Worm (Caenorhabditis elegans) whole organism, late embryonic: ENCODE results near the gene sri-30.
A peak's percentile ranks its signal among the peaks of the same experiment; 100 is the strongest.

Experiments
- C08G9.2 ChIP-seq: sonication (generic microtip); optimal IDR thresholded peaks from 2 replicates; lab custom pipeline; 2016; ENCODE audit warnings: mild to moderate bottlenecking, missing genetic modification characterization, moderate library complexity, missing compliant biosample characterization
- C38D4.7 ChIP-seq: fragments of 200-800 bp; sonication (Bioruptor generic); optimal IDR thresholded peaks from 2 replicates; lab custom pipeline; 2018; ENCODE audit warnings: mild to moderate bottlenecking, missing genetic modification characterization, moderate library complexity, missing compliant biosample characterization
- T23F11.4 ChIP-seq: fragments of 200-800 bp; sonication (Bioruptor generic); optimal IDR thresholded peaks from 2 replicates; lab custom pipeline; 2018; ENCODE audit warnings: mild to moderate bottlenecking, missing genetic modification characterization, missing compliant biosample characterization
- Y22D7AL.16 ChIP-seq: sonication (generic microtip); optimal IDR thresholded peaks from 2 replicates; lab custom pipeline; 2016; ENCODE audit warnings: missing genetic modification characterization, missing compliant biosample characterization
- ahr-1 ChIP-seq: sonication (generic microtip); optimal IDR thresholded peaks from 2 replicates; lab custom pipeline; 2016; ENCODE audit warnings: missing genetic modification characterization, missing compliant biosample characterization
- ama-1 ChIP-seq: fragments of 150-350 bp; optimal IDR thresholded peaks from 2 replicates; lab custom pipeline; 2014
- ceh-14 ChIP-seq: sonication (generic microtip); optimal IDR thresholded peaks from 2 replicates; lab custom pipeline; 2016; ENCODE audit warnings: missing genotype, missing genetic modification characterization, missing compliant biosample characterization
- ceh-19 ChIP-seq: fragments of 200-800 bp; sonication (Bioruptor generic); optimal IDR thresholded peaks from 2 replicates; lab custom pipeline; 2018; ENCODE audit warnings: mild to moderate bottlenecking, missing genetic modification characterization, missing compliant biosample characterization
- ceh-22 ChIP-seq: sonication (generic microtip); optimal IDR thresholded peaks from 2 replicates; lab custom pipeline; 2017; ENCODE audit warnings: missing biosample characterization, missing genetic modification characterization
- ceh-24 ChIP-seq: sonication (generic microtip); optimal IDR thresholded peaks from 2 replicates; lab custom pipeline; 2016; ENCODE audit warnings: mild to moderate bottlenecking, missing genetic modification characterization, missing compliant biosample characterization
- ceh-30 ChIP-seq: fragments of 150-350 bp; optimal IDR thresholded peaks from 2 replicates; lab custom pipeline; 2014; ENCODE audit warnings: missing biosample characterization, missing genetic modification characterization
- ceh-31 ChIP-seq: sonication (generic microtip); optimal IDR thresholded peaks from 2 replicates; lab custom pipeline; 2016; ENCODE audit warnings: missing genetic modification characterization, missing compliant biosample characterization
- ceh-34 ChIP-seq: sonication (generic microtip); optimal IDR thresholded peaks from 2 replicates; lab custom pipeline; 2016; ENCODE audit warnings: mild to moderate bottlenecking, missing genetic modification characterization, missing compliant biosample characterization
- ceh-45 ChIP-seq: fragments of 200-800 bp; sonication (Bioruptor generic); IDR thresholded peaks from 2 replicates; pipeline ENCODE4 v1.3.6; 2022; ENCODE audit warnings: missing genetic modification reagents, missing genetic modification characterization, missing compliant biosample characterization
- ceh-48 ChIP-seq: sonication (generic microtip); optimal IDR thresholded peaks from 2 replicates; lab custom pipeline; 2016; ENCODE audit warnings: missing genetic modification characterization, inconsistent platforms, missing compliant biosample characterization
- ceh-9 ChIP-seq: sonication (generic microtip); optimal IDR thresholded peaks from 2 replicates; lab custom pipeline; 2016; ENCODE audit warnings: mild to moderate bottlenecking, missing genetic modification characterization, inconsistent platforms, missing compliant biosample characterization
- dmd-4 ChIP-seq: sonication (generic microtip); optimal IDR thresholded peaks from 2 replicates; lab custom pipeline; 2016; ENCODE audit warnings: borderline replicate concordance, missing genetic modification characterization, missing compliant biosample characterization
- dve-1 ChIP-seq: sonication (generic microtip); optimal IDR thresholded peaks from 2 replicates; lab custom pipeline; 2017; ENCODE audit warnings: antibody characterized with exemption, mild to moderate bottlenecking, missing genetic modification characterization, missing compliant biosample characterization
- elt-4 ChIP-seq: sonication (generic microtip); optimal IDR thresholded peaks from 2 replicates; lab custom pipeline; 2016; ENCODE audit warnings: missing genetic modification characterization, missing compliant biosample characterization
- ets-4 ChIP-seq: sonication (generic microtip); optimal IDR thresholded peaks from 2 replicates; lab custom pipeline; 2016; ENCODE audit warnings: missing genetic modification characterization, missing compliant biosample characterization
- eyg-1 ChIP-seq: sonication (generic microtip); optimal IDR thresholded peaks from 2 replicates; lab custom pipeline; 2016; ENCODE audit warnings: missing genotype, missing genetic modification characterization, missing compliant biosample characterization
- fax-1 ChIP-seq: sonication (generic microtip); optimal IDR thresholded peaks from 2 replicates; lab custom pipeline; 2016; ENCODE audit warnings: missing genotype, missing genetic modification characterization, missing compliant biosample characterization
- fkh-10 ChIP-seq: fragments of 150-350 bp; optimal IDR thresholded peaks from 2 replicates; lab custom pipeline; 2014; ENCODE audit warnings: missing biosample characterization, missing genetic modification reagents, missing genetic modification characterization
- hlh-15 ChIP-seq: sonication (generic microtip); optimal IDR thresholded peaks from 2 replicates; lab custom pipeline; 2016; ENCODE audit warnings: missing genetic modification characterization, missing compliant biosample characterization
- hlh-8 ChIP-seq: sonication (generic microtip); optimal IDR thresholded peaks from 2 replicates; lab custom pipeline; 2016; ENCODE audit warnings: missing genotype, missing genetic modification characterization, missing compliant biosample characterization
- lim-6 ChIP-seq: sonication (generic microtip); optimal IDR thresholded peaks from 2 replicates; lab custom pipeline; 2016; ENCODE audit warnings: missing genetic modification characterization, missing compliant biosample characterization
- lin-11 ChIP-seq: fragments of 200-800 bp; sonication (Bioruptor generic); optimal IDR thresholded peaks from 2 replicates; lab custom pipeline; 2018; ENCODE audit warnings: mild to moderate bottlenecking, missing genetic modification characterization, missing compliant biosample characterization
- mec-3 ChIP-seq: sonication (generic microtip); optimal IDR thresholded peaks from 2 replicates; lab custom pipeline; 2016; ENCODE audit warnings: borderline replicate concordance, missing genetic modification characterization, missing compliant biosample characterization
- nhr-11 ChIP-seq: fragments of 150-350 bp; optimal IDR thresholded peaks from 2 replicates; lab custom pipeline; 2014; ENCODE audit warnings: missing biosample characterization, missing genetic modification characterization
- nhr-232 ChIP-seq: sonication (generic microtip); optimal IDR thresholded peaks from 2 replicates; lab custom pipeline; 2016; ENCODE audit warnings: missing genetic modification characterization, missing compliant biosample characterization
- npax-4 ChIP-seq: sonication (generic microtip); optimal IDR thresholded peaks from 2 replicates; lab custom pipeline; 2016; ENCODE audit warnings: missing genetic modification characterization, missing compliant biosample characterization
- pag-3 ChIP-seq: sonication (generic microtip); optimal IDR thresholded peaks from 2 replicates; lab custom pipeline; 2016; ENCODE audit warnings: missing compliant biosample characterization, missing genetic modification characterization, borderline replicate concordance
- pat-9 ChIP-seq: fragments of 200-800 bp; sonication (Bioruptor generic); optimal IDR thresholded peaks from 2 replicates; lab custom pipeline; 2018; ENCODE audit warnings: mild to moderate bottlenecking, missing genetic modification characterization, moderate library complexity, missing compliant biosample characterization
- pha-2 ChIP-seq: sonication (generic microtip); optimal IDR thresholded peaks from 2 replicates; lab custom pipeline; 2017; ENCODE audit warnings: mild to moderate bottlenecking, missing genetic modification characterization, missing compliant biosample characterization
- pqm-1 ChIP-seq: sonication (generic microtip); optimal IDR thresholded peaks from 2 replicates; lab custom pipeline; 2016; ENCODE audit warnings: missing genetic modification characterization, missing compliant biosample characterization
- pros-1 ChIP-seq: fragments of 150-350 bp; optimal IDR thresholded peaks from 2 replicates; lab custom pipeline; 2014; ENCODE audit warnings: missing biosample characterization, missing genetic modification reagents, missing genetic modification characterization
- ref-2 ChIP-seq: sonication (generic microtip); optimal IDR thresholded peaks from 2 replicates; lab custom pipeline; 2016; ENCODE audit warnings: missing genetic modification characterization, missing compliant biosample characterization
- sdc-2 ChIP-seq: sonication (generic microtip); optimal IDR thresholded peaks from 2 replicates; lab custom pipeline; 2016; ENCODE audit warnings: missing genotype, missing genetic modification characterization, missing compliant biosample characterization
- sox-2 ChIP-seq: fragments of 200-800 bp; sonication (Bioruptor generic); IDR thresholded peaks from 2 replicates; pipeline ENCODE4 v1.3.6; 2022; ENCODE audit warnings: missing genetic modification reagents, missing genetic modification characterization, missing compliant biosample characterization
- sox-4 ChIP-seq: sonication (generic microtip); optimal IDR thresholded peaks from 2 replicates; lab custom pipeline; 2017; ENCODE audit warnings: mild to moderate bottlenecking, missing genetic modification characterization, inconsistent platforms, missing compliant biosample characterization
- tbx-2 ChIP-seq: sonication (generic microtip); optimal IDR thresholded peaks from 2 replicates; lab custom pipeline; 2016; ENCODE audit warnings: missing genetic modification characterization, missing compliant biosample characterization
- ttx-3 ChIP-seq: sonication (generic microtip); optimal IDR thresholded peaks from 2 replicates; lab custom pipeline; 2016; ENCODE audit warnings: missing genetic modification reagents, missing genetic modification characterization, missing compliant biosample characterization
- unc-3 ChIP-seq, 2 experiments: fragments of 200-800 bp in 1 of 2; sonication (Bioruptor generic) in 1 of 2; sonication (generic microtip) in 1 of 2; conservative IDR thresholded peaks in 1 of 2; optimal IDR thresholded peaks in 1 of 2; 2 replicates each; pipeline versions ENCODE4 v1.3.6 to Lab custom; 2016 to 2022; ENCODE audit warnings: missing compliant biosample characterization in 2 of 2, missing genetic modification characterization in 2 of 2, missing genetic modification reagents in 1 of 2
- unc-42 ChIP-seq: sonication (generic microtip); optimal IDR thresholded peaks from 2 replicates; lab custom pipeline; 2016; ENCODE audit warnings: missing genotype, missing genetic modification characterization, missing compliant biosample characterization
- unc-55 ChIP-seq: sonication (generic microtip); optimal IDR thresholded peaks from 2 replicates; lab custom pipeline; 2017; ENCODE audit warnings: missing biosample characterization, missing genetic modification reagents, missing genetic modification characterization
- ztf-16 ChIP-seq: sonication (generic microtip); optimal IDR thresholded peaks from 2 replicates; lab custom pipeline; 2017; ENCODE audit warnings: missing genetic modification characterization, missing compliant biosample characterization

Gene sri-30

DNA sequence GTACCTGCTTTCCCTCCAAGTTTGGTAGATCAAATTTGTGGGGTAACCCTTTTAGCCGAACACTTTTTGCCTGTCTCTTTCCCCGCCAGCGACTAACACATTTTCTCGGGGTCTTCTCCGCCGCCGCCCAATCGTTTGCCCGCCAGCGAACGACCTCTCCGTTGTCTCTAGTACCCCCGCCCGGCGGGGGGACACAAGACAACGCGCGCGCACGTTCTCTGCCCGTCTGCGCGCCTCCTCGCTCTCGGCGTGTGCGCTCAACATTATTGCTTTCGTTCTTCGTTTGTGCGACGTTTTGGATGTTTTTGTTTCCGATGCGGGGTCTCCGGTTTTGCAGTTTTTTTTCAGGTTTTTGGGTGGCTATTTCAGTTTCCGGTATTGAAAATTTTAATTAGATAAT is 9.6 kb downstream of the sri-30 start (continued):
- peak; percentile 60 for TF ChIP-seq tbx-2 (tag; lab: Kevin White, UChicago)
- TF ChIP-seq C38D4.7 (GFP tag; lab: Kevin White, UChicago): no peak
- no peak for TF ChIP-seq lin-11 (tag; lab: Kevin White, UChicago)
- no peak for TF ChIP-seq dve-1
- no peak for TF ChIP-seq ztf-16
- no peak for TF ChIP-seq lim-6 (tag; lab: Kevin White, UChicago)
- no peak for TF ChIP-seq hlh-15
- peak; percentile 60 for TF ChIP-seq pros-1
- no peak for TF ChIP-seq pqm-1 (tag; lab: Kevin White, UChicago)
- TF ChIP-seq ttx-3: no peak
- TF ChIP-seq sox-2 (GFP tag; lab: Robert Waterston, UW): no peak
- peak; percentile 0 for TF ChIP-seq ceh-19 (GFP tag; lab: Kevin White, UChicago)
- peak; percentile 43 for TF ChIP-seq sdc-2 (tag; lab: Kevin White, UChicago)
- TF ChIP-seq pag-3 (tag; lab: Kevin White, UChicago): no peak
- no peak for TF ChIP-seq nhr-11 (tag; lab: Kevin White, UChicago)
- no peak for TF ChIP-seq dmd-4 (tag; lab: Kevin White, UChicago)
- TF ChIP-seq pat-9: no peak
- no peak for TF ChIP-seq ahr-1 (tag; lab: Kevin White, UChicago)
- peak; percentile 46 for TF ChIP-seq C08G9.2 (tag; lab: Kevin White, UChicago)
- peak; percentile 53 for TF ChIP-seq ref-2
- no peak for TF ChIP-seq elt-4 (tag; lab: Kevin White, UChicago)
- TF ChIP-seq sox-4 (tag; lab: Kevin White, UChicago): peak; percentile 25
- TF ChIP-seq pha-2: no peak
- TF ChIP-seq unc-42 (tag; lab: Kevin White, UChicago): peak; percentile 58
- no peak for TF ChIP-seq ets-4 (tag; lab: Kevin White, UChicago)
- TF ChIP-seq ceh-9 (tag; lab: Kevin White, UChicago): no peak
- no peak for TF ChIP-seq fkh-10 (GFP tag; lab: Kevin White, UChicago)
- no peak for TF ChIP-seq ceh-22 (tag; lab: Kevin White, UChicago)
- peak; percentile 53 for TF ChIP-seq ceh-31 (tag; lab: Kevin White, UChicago)
- TF ChIP-seq hlh-8 (tag; lab: Kevin White, UChicago): no peak
- TF ChIP-seq ceh-45 (GFP tag; lab: Robert Waterston, UW): no peak
- TF ChIP-seq T23F11.4 (GFP tag; lab: Kevin White, UChicago): no peak
- TF ChIP-seq fax-1 (tag; lab: Kevin White, UChicago): no peak
- peak; percentile 66 for TF ChIP-seq ceh-14 (tag; lab: Kevin White, UChicago)
- no peak for TF ChIP-seq eyg-1 (tag; lab: Kevin White, UChicago)
- no peak for TF ChIP-seq unc-3 (GFP tag; conservative IDR thresholded peaks at IDR 0.05; lab: Robert Waterston, UW)
- no peak for TF ChIP-seq unc-3 (tag; optimal IDR thresholded peaks at IDR 0.05; lab: Kevin White, UChicago)
- TF ChIP-seq npax-4: no peak
- TF ChIP-seq mec-3: no peak
- TF ChIP-seq ceh-30: no peak
- TF ChIP-seq ceh-34 (tag; lab: Kevin White, UChicago): peak; percentile 45
- TF ChIP-seq ceh-24 (tag; lab: Kevin White, UChicago): no peak
- TF ChIP-seq ama-1 (lab: Kevin White, UChicago): no peak
- no peak for TF ChIP-seq Y22D7AL.16
- TF ChIP-seq unc-55 (GFP tag; lab: Kevin White, UChicago): no peak
- peak; percentile 24 for TF ChIP-seq nhr-232
- no peak for TF ChIP-seq ceh-48 (tag; lab: Kevin White, UChicago)
